Fruit fly (Drosophila melanogaster) S2 (cell line): ENCODE measurements around the gene ZnT33D.

Experiments used
- CG8478 ChIP-seq: fragments of >200 bp; optimal IDR thresholded peaks from 2 replicates; lab custom pipeline; 2018
- CTCF ChIP-seq, 2 experiments: fragments of >200 bp; optimal IDR thresholded peaks; 2 replicates each; lab custom pipeline; 2018

The ZnT33D gene

dm6 chr2L:12200990-12201389 is 36.9 kb downstream of the ZnT33D start:
- TF ChIP-seq CG8478 (lab: Kevin White, UChicago) (no peak), CTCF (optimal IDR thresholded peaks at IDR 0.05; lab: Kevin White, UChicago) (no peak)

- TF ChIP-seq CG8478 (lab: Kevin White, UChicago) (no peak), CTCF (optimal IDR thresholded peaks at IDR 0.05; lab: Kevin White, UChicago) (no peak)
Measured at dm6 chr2L:12207549-12207948, 43.5 kb downstream of the ZnT33D start, which contains the start of gene CG31759. Gene CG31759, plus strand, starts transcription at chr2L:12207709.
